Worm (Caenorhabditis elegans) whole organism, young adult: ENCODE measurements around the gene R09E10.1.

Source experiments
- C06A6.2 ChIP-seq: fragments of 200-800 bp; sonication (Bioruptor generic); conservative IDR thresholded peaks from 2 replicates; pipeline ENCODE4 v1.3.6; 2022; ENCODE audit warnings: missing genetic modification characterization, missing compliant biosample characterization
- F23B12.7 ChIP-seq: sonication (generic microtip); optimal IDR thresholded peaks from 2 replicates; lab custom pipeline; 2017; ENCODE audit warnings: missing genetic modification characterization, mild to moderate bottlenecking, missing compliant biosample characterization, antibody characterized with exemption, moderate library complexity; ENCODE audit not compliant: insufficient read depth
- K11D2.4 ChIP-seq: fragments of 200-800 bp; sonication (Bioruptor generic); IDR thresholded peaks from 2 replicates; pipeline ENCODE4 v1.3.6; 2022; ENCODE audit warnings: missing genetic modification reagents, missing genetic modification characterization, missing compliant biosample characterization
- T07F8.4 ChIP-seq: sonication (generic microtip); optimal IDR thresholded peaks from 2 replicates; lab custom pipeline; 2016; ENCODE audit warnings: mild to moderate bottlenecking, missing genetic modification characterization, moderate library complexity, missing compliant biosample characterization
- Y53F4B.3 ChIP-seq: fragments of 200-800 bp; sonication (Bioruptor generic); IDR thresholded peaks from 2 replicates; pipeline ENCODE4 v1.3.6; 2022; ENCODE audit warnings: missing genetic modification reagents, missing genetic modification characterization, missing compliant biosample characterization
- Y53G8AR.9 ChIP-seq: fragments of 200-800 bp; sonication (Bioruptor generic); conservative IDR thresholded peaks from 2 replicates; pipeline ENCODE4 v1.3.6; 2022; ENCODE audit warnings: missing genetic modification reagents, missing genetic modification characterization, missing compliant biosample characterization
- athp-1 ChIP-seq: sonication (generic microtip); optimal IDR thresholded peaks from 2 replicates; lab custom pipeline; 2017; ENCODE audit warnings: mild to moderate bottlenecking, missing genetic modification characterization, missing compliant biosample characterization
- attf-5 ChIP-seq: fragments of 200-800 bp; sonication (Bioruptor generic); optimal IDR thresholded peaks from 2 replicates; lab custom pipeline; 2018; ENCODE audit warnings: mild to moderate bottlenecking, missing genetic modification characterization, missing compliant biosample characterization
- cebp-1 ChIP-seq, 2 experiments: fragments of 200-800 bp in 1 of 2; sonication (Bioruptor generic) in 1 of 2; sonication (generic microtip) in 1 of 2; IDR thresholded peaks in 1 of 2; optimal IDR thresholded peaks in 1 of 2; 2 replicates each; pipeline versions ENCODE4 v1.3.6 to Lab custom; 2017 to 2022; ENCODE audit warnings: missing compliant biosample characterization in 2 of 2, missing genetic modification characterization in 2 of 2, mild to moderate bottlenecking in 1 of 2, missing genetic modification reagents in 1 of 2, moderate library complexity in 1 of 2
- ceh-91 ChIP-seq: fragments of 200-800 bp; sonication (Bioruptor generic); IDR thresholded peaks from 2 replicates; pipeline ENCODE4 v1.3.6; 2022; ENCODE audit warnings: missing genetic modification reagents, missing genetic modification characterization, missing compliant biosample characterization
- efl-1 ChIP-seq: fragments of 150-350 bp; optimal IDR thresholded peaks from 2 replicates; lab custom pipeline; 2014; ENCODE audit warnings: missing biosample characterization, missing genetic modification reagents, missing genetic modification characterization
- egrh-3 ChIP-seq: fragments of 200-800 bp; sonication (Bioruptor generic); IDR thresholded peaks from 2 replicates; pipeline ENCODE4 v1.3.6; 2022; ENCODE audit warnings: missing genetic modification reagents, missing genetic modification characterization, missing compliant biosample characterization
- ets-4 ChIP-seq: fragments of 200-800 bp; sonication (Bioruptor generic); optimal IDR thresholded peaks from 2 replicates; lab custom pipeline; 2018; ENCODE audit warnings: mild to moderate bottlenecking, missing genetic modification characterization, missing compliant biosample characterization
- fkh-3 ChIP-seq: sonication (generic microtip); optimal IDR thresholded peaks from 2 replicates; lab custom pipeline; 2016; ENCODE audit warnings: mild to moderate bottlenecking, missing genetic modification characterization, missing compliant biosample characterization
- hmg-1.2 ChIP-seq: fragments of 200-800 bp; sonication (Bioruptor generic); IDR thresholded peaks from 2 replicates; pipeline ENCODE4 v1.3.6; 2022; ENCODE audit warnings: missing genetic modification reagents, missing genetic modification characterization, missing compliant biosample characterization
- lin-35 ChIP-seq, 3 experiments: fragments of 150-350 bp in 2 of 3; sonication (generic microtip) in 1 of 3; optimal IDR thresholded peaks; 2 replicates each; lab custom pipeline; 2014 to 2018; ENCODE audit warnings: missing biosample characterization in 3 of 3, missing genetic modification characterization in 3 of 3, missing genetic modification reagents in 3 of 3
- lsy-27 ChIP-seq: sonication (generic microtip); optimal IDR thresholded peaks from 2 replicates; lab custom pipeline; 2017; ENCODE audit warnings: missing genetic modification characterization, mild to moderate bottlenecking, missing compliant biosample characterization, antibody characterized with exemption, missing genotype, borderline replicate concordance; ENCODE audit not compliant: insufficient read depth
- nhr-90 ChIP-seq: sonication (generic microtip); optimal IDR thresholded peaks from 2 replicates; lab custom pipeline; 2016; ENCODE audit warnings: missing genotype, mild to moderate bottlenecking, missing genetic modification characterization, missing compliant biosample characterization
- snpc-1.3 ChIP-seq: sonication (generic microtip); optimal IDR thresholded peaks from 2 replicates; lab custom pipeline; 2017; ENCODE audit warnings: missing genetic modification characterization, mild to moderate bottlenecking, missing compliant biosample characterization, antibody characterized with exemption, moderate library complexity, missing genotype, missing genetic modification reagents; ENCODE audit not compliant: insufficient read depth
- snpc-3.4 ChIP-seq: sonication (generic microtip); optimal IDR thresholded peaks from 2 replicates; lab custom pipeline; 2017; ENCODE audit warnings: missing genetic modification characterization, mild to moderate bottlenecking, missing compliant biosample characterization, antibody characterized with exemption, moderate library complexity, missing genotype, missing genetic modification reagents
- somi-1 ChIP-seq: fragments of 200-800 bp; sonication (Bioruptor generic); optimal IDR thresholded peaks from 2 replicates; lab custom pipeline; 2018; ENCODE audit warnings: mild to moderate bottlenecking, missing genetic modification characterization, missing compliant biosample characterization
- xnd-1 ChIP-seq: sonication (generic microtip); optimal IDR thresholded peaks from 2 replicates; lab custom pipeline; 2016; ENCODE audit warnings: missing genotype, missing genetic modification reagents, missing genetic modification characterization, missing compliant biosample characterization
- zfh-2 ChIP-seq: fragments of 200-800 bp; sonication (Bioruptor generic); conservative IDR thresholded peaks from 2 replicates; pipeline ENCODE4 v1.3.6; 2022; ENCODE audit warnings: missing genetic modification reagents, missing genetic modification characterization, missing compliant biosample characterization

Gene R09E10.1

ce11 chrIV:10275050-10275449 lies 47.5 kb downstream of the R09E10.1 start:
- TF ChIP-seq athp-1 (tag; lab: Kevin White, UChicago) (no peak), xnd-1 (tag; lab: Kevin White, UChicago) (no peak), lin-35 (GFP tag; optimal IDR thresholded peaks at IDR 0.05; lab: Kevin White, UChicago) (no peak), snpc-1.3 (tag; lab: Kevin White, UChicago) (no peak), attf-5 (no peak), F23B12.7 (tag; lab: Kevin White, UChicago) (no peak), efl-1 (GFP tag; lab: Kevin White, UChicago) (no peak), egrh-3 (GFP tag; lab: Robert Waterston, UW) (no peak)

- TF ChIP-seq attf-5, result no peak
- no peak for TF ChIP-seq K11D2.4
- TF ChIP-seq ceh-91 (GFP tag; lab: Robert Waterston, UW), result no peak
- TF ChIP-seq lsy-27, result no peak
- no peak for TF ChIP-seq ets-4 (GFP tag; lab: Kevin White, UChicago)
- no peak for TF ChIP-seq cebp-1 (GFP tag; IDR thresholded peaks at IDR 0.05; lab: Robert Waterston, UW)
- TF ChIP-seq cebp-1 (tag; optimal IDR thresholded peaks at IDR 0.05; lab: Kevin White, UChicago), result no peak
- TF ChIP-seq snpc-3.4 (tag; lab: Kevin White, UChicago), result no peak
- no peak for TF ChIP-seq hmg-1.2 (GFP tag; lab: Robert Waterston, UW)
- no peak for TF ChIP-seq fkh-3 (tag; lab: Kevin White, UChicago)
- TF ChIP-seq zfh-2 (GFP tag; lab: Robert Waterston, UW), result no peak
- no peak for TF ChIP-seq C06A6.2 (GFP tag; lab: Robert Waterston, UW)
- TF ChIP-seq Y53G8AR.9 (GFP tag; lab: Robert Waterston, UW), result no peak
Observed at ce11 chrIV:10273781-10274313, 48.7 kb downstream of the R09E10.1 start, which contains the start of gene Y43C5A.3. Gene Y43C5A.3, plus strand, starts transcription at chrIV:10274036.

- no peak for TF ChIP-seq attf-5
- no peak for TF ChIP-seq T07F8.4 (tag; lab: Kevin White, UChicago)
- TF ChIP-seq somi-1 (GFP tag; lab: Kevin White, UChicago), result no peak
- no peak for TF ChIP-seq Y53F4B.3 (GFP tag; lab: Robert Waterston, UW)
- no peak for TF ChIP-seq nhr-90 (tag; lab: Kevin White, UChicago)
- TF ChIP-seq, all 124 proteins: peak for 0
Observed at ce11 chrIV:10273360-10273759, 49.2 kb downstream of the R09E10.1 start.
